Worm (Caenorhabditis elegans): ENCODE data around the gene M162.7.
"Not testable (repeated sequence)": the region's sequence is repeated elsewhere in the genome, so short reads cannot be mapped to it uniquely, and the experiment has no call there.

The M162.7 gene

DNA sequence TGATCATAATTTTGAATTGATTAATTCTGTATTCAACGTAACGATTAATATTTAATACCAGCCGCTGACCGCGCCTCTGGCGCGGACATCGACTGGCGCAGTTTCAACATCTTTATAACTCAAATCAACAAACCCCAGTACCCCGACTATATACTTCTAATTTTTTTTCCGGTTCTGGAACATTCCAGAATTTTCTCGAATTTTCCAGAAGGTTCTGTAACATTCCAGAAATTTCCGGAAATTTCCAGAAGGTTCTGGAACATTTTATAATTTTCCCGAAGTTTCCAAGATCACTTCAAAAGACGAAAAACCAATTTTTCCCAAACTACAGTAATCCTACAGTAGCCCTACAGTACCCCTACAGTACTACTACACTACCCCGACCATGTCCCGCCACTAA is 15.6 kb downstream of the M162.7 start:
- TF ChIP-seq hsf-1 (GFP tag; IDR thresholded peaks at IDR 0.05) (peak; percentile 91), chd-7 (tag; optimal IDR thresholded peaks at IDR 0.05) (no peak), akir-1 (GFP tag; optimal IDR thresholded peaks at IDR 0.05) (no peak), somi-1 (GFP tag; optimal IDR thresholded peaks at IDR 0.05) (no peak)

DNA sequence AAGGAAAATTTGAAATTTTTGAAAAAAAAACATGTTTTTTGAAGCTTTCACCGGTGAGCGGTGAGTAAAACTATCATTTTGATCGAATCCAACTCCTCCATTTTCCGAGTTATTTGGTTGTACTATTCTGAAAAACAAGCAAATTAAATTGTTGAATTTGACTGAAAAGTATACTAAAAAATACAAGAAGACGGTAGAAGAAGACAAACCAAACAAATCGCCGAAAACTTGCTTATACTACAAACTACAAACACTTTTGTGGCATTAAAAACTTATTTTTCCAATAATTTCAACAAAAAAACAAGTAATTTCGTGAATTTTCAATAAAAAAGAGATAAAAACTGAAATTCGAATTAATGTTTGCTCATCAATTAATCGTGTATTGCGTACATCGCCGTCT is 16.2 kb downstream of the M162.7 start, which contains the start of gene fbxa-194:
Gene fbxa-194, minus strand, starts transcription at position 101 of the 400 bp plus-strand sequence.
- TF ChIP-seq cebp-1 (GFP tag; IDR thresholded peaks at IDR 0.05) (no peak), cebp-1 (tag; optimal IDR thresholded peaks at IDR 0.05) (no peak), K12H6.12 (tag; optimal IDR thresholded peaks at IDR 0.05) (no peak), atf-7 (tag; optimal IDR thresholded peaks at IDR 0.05) (no peak), attf-3 (GFP tag; conservative IDR thresholded peaks at IDR 0.05) (no peak), ztf-25 (GFP tag; IDR thresholded peaks at IDR 0.05) (no peak), lag-1 (GFP tag; IDR thresholded peaks at IDR 0.05) (no peak), repo-1 (tag; optimal IDR thresholded peaks at IDR 0.05) (no peak), nfya-2 (GFP tag; IDR thresholded peaks at IDR 0.05) (no peak), B0261.1 (tag; optimal IDR thresholded peaks at IDR 0.05) (no peak), sdz-38 (tag; optimal IDR thresholded peaks at IDR 0.05) (no peak), unc-130 (GFP tag; optimal IDR thresholded peaks at IDR 0.05) (no peak), dpff-1 (tag; optimal IDR thresholded peaks at IDR 0.05) (no peak), B0035.1 (tag; optimal IDR thresholded peaks at IDR 0.05) (no peak), aptf-3 (GFP tag; IDR thresholded peaks at IDR 0.05) (no peak), ztf-3 (GFP tag; optimal IDR thresholded peaks at IDR 0.05) (no peak), T26A5.8 (tag; optimal IDR thresholded peaks at IDR 0.05) (no peak)

DNA sequence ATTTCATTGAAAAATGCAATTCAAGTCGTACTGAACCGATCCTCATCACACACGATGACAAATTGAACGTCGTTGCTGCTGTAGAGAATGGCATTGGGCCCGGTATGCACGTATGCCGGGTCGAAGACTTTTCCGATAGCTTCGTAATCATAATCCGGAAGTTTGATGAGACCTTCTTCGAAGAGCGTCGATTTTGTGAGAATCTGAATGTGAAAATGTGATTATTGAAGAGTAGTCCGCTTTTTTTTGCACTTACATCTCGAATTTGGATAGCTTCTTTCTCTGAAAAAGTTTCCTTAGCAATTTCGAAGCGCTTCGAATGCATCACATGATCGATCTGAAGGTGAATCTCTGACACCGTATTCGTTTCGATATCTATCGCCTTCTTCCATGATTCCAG is 17.6 kb downstream of the M162.7 start, which contains the start of gene fbxa-118:
Gene fbxa-118, minus strand, starts transcription at position 101 of the 400 bp plus-strand sequence.
- TF ChIP-seq let-607 (tag; optimal IDR thresholded peaks at IDR 0.05): no peak
- TF ChIP-seq B0261.1 (tag; optimal IDR thresholded peaks at IDR 0.05): no peak
- no peak for TF ChIP-seq lsl-1 (GFP tag; optimal IDR thresholded peaks at IDR 0.05)

DNA sequence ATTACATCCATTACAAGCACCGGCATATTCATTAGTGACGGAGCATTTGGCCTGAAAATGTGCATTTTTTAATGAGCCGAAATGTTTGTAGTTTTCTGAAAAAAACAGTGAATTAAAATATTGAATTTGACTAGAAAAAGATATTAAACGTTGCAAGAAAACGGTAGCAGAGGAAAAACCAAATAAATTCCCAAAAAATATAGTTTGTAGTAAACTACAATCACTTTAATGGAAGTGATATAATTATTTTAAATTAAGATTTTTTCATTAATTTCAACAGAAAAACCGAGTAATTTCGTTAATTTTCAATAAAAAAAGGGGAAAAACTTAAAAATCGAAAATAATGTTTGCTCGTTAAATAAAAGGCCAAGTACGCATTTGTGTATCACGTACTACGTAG is 23.2 kb downstream of the M162.7 start, which contains the start of gene M162.15:
Gene M162.15, minus strand, starts transcription at position 101 of the 400 bp plus-strand sequence.
- TF ChIP-seq hlh-26 (GFP tag; conservative IDR thresholded peaks at IDR 0.05) (no peak), gei-17 (GFP tag; optimal IDR thresholded peaks at IDR 0.05) (no peak), F22D6.2 (tag; optimal IDR thresholded peaks at IDR 0.05) (no peak), akir-1 (GFP tag; optimal IDR thresholded peaks at IDR 0.05) (no peak), mel-28 (tag; optimal IDR thresholded peaks at IDR 0.05; ENCODE audit: borderline replicate concordance) (no peak), Y95B8A.8 (GFP tag; IDR thresholded peaks at IDR 0.05) (no peak), nhr-90 (tag; optimal IDR thresholded peaks at IDR 0.05) (no peak), let-526 (GFP tag; IDR thresholded peaks at IDR 0.05) (no peak), Y67H2A.10 (GFP tag; conservative IDR thresholded peaks at IDR 0.05) (no peak), T07F8.4 (tag; optimal IDR thresholded peaks at IDR 0.05) (no peak), ztf-28 (GFP tag; IDR thresholded peaks at IDR 0.05) (no peak), B0019.2 (GFP tag; conservative IDR thresholded peaks at IDR 0.05) (no peak)

DNA sequence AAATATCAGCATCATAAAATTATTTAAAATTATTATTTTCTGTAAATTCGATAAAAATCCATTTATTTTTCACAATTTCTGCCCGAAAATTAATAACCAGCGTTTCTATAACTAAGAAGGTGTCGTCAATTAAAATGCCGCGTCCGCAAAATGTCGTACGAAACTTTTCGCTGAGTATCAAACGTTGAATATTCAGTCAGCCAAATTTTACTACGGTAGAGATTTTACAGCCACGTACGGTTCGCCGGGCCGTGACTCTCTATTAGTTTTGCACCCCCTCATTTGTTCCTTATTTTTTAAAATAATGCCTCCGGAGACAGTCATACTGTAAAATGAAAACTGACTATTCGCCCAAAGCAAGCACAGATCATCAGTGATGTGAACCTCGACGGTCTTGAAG is 24.0 kb downstream of the M162.7 start:
- peak; percentile 64 for TF ChIP-seq madf-6 (GFP tag; IDR thresholded peaks at IDR 0.05)
- TF ChIP-seq xnd-1 (tag; optimal IDR thresholded peaks at IDR 0.05): peak; percentile 86
- TF ChIP-seq D2030.7 (GFP tag; IDR thresholded peaks at IDR 0.05): peak; percentile 32; the same call in 1 of the 2 replicates
- TF ChIP-seq unc-130 (GFP tag; optimal IDR thresholded peaks at IDR 0.05): peak; percentile 60
- not testable (repeated sequence) for TF ChIP-seq snpc-4 (GFP tag; optimal IDR thresholded peaks at IDR 0.05)
- peak in 1 of 4 experiments; percentile 56 for TF ChIP-seq snpc-4 (tag; optimal IDR thresholded peaks at IDR 0.05)
- peak; percentile 19 for TF ChIP-seq lsl-1 (GFP tag; optimal IDR thresholded peaks at IDR 0.05)
- peak; percentile 2 for TF ChIP-seq hrde-1 (tag; optimal IDR thresholded peaks at IDR 0.05; ENCODE audit: borderline replicate concordance)
- peak; percentile 65 for TF ChIP-seq hmg-1.2 (GFP tag; IDR thresholded peaks at IDR 0.05)
